Fruit fly (Drosophila melanogaster) whole organism, prepupa: ENCODE data around the gene CG43658.

Source experiments
- Blimp-1 ChIP-seq: fragments of 200-800 bp; sonication (Bioruptor generic); optimal IDR thresholded peaks from 3 replicates; lab custom pipeline; 2017; ENCODE audit warnings: missing biosample characterization, missing genetic modification characterization, mild to moderate bottlenecking, moderate library complexity, missing genetic modification reagents
- CG10631 ChIP-seq: fragments of 200-800 bp; sonication (Bioruptor generic); optimal IDR thresholded peaks from 2 replicates; lab custom pipeline; 2016; ENCODE audit warnings: missing biosample characterization, missing genetic modification characterization
- CG10669 ChIP-seq: fragments of 200-800 bp; sonication (Bioruptor generic); optimal IDR thresholded peaks from 3 replicates; lab custom pipeline; 2018; ENCODE audit warnings: missing biosample characterization, mild to moderate bottlenecking, missing genetic modification characterization, moderate library complexity
- CG11294 ChIP-seq: fragments of 200-800 bp; sonication (Bioruptor generic); IDR thresholded peaks from 2 replicates; pipeline ENCODE4 v1.3.6; 2022; ENCODE audit warnings: missing biosample characterization, missing genetic modification characterization
- CG11902 ChIP-seq: fragments of 200-800 bp; sonication (Bioruptor generic); optimal IDR thresholded peaks from 3 replicates; lab custom pipeline; 2016; ENCODE audit warnings: missing biosample characterization, missing genetic modification characterization
- CG15336 ChIP-seq: fragments of 200-800 bp; sonication (Bioruptor generic); IDR thresholded peaks from 2 replicates; pipeline ENCODE4 v1.3.6; 2022; ENCODE audit warnings: missing biosample characterization, missing genetic modification characterization
- CG1621 ChIP-seq: fragments of 200-800 bp; sonication (Bioruptor generic); optimal IDR thresholded peaks from 3 replicates; lab custom pipeline; 2018; ENCODE audit warnings: missing biosample characterization, mild to moderate bottlenecking, missing genetic modification characterization
- CG31627 ChIP-seq: fragments of 200-800 bp; sonication (Bioruptor generic); optimal IDR thresholded peaks from 3 replicates; lab custom pipeline; 2016; ENCODE audit warnings: missing biosample characterization, missing genetic modification characterization
- CG32006 ChIP-seq: fragments of 200-800 bp; sonication (Bioruptor generic); optimal IDR thresholded peaks from 3 replicates; lab custom pipeline; 2017; ENCODE audit warnings: missing biosample characterization, mild to moderate bottlenecking, missing genetic modification characterization
- CG34406 ChIP-seq: fragments of 200-800 bp; sonication (Bioruptor generic); optimal IDR thresholded peaks from 3 replicates; lab custom pipeline; 2016; ENCODE audit warnings: missing biosample characterization, missing genetic modification characterization
- CG3919 ChIP-seq: fragments of 200-800 bp; sonication (Bioruptor generic); optimal IDR thresholded peaks from 3 replicates; lab custom pipeline; 2016; ENCODE audit warnings: missing biosample characterization, missing genetic modification characterization
- CG4318 ChIP-seq: fragments of 200-800 bp; sonication (Bioruptor generic); optimal IDR thresholded peaks from 3 replicates; lab custom pipeline; 2017; ENCODE audit warnings: missing biosample characterization, mild to moderate bottlenecking, missing genetic modification characterization
- CG6163 ChIP-seq: fragments of 200-800 bp; sonication (Bioruptor generic); IDR thresholded peaks from 3 replicates; pipeline ENCODE4 v1.3.6; 2022; ENCODE audit warnings: missing biosample characterization, missing genetic modification characterization
- CG6276 ChIP-seq: fragments of 200-800 bp; sonication (Bioruptor generic); optimal IDR thresholded peaks from 2 replicates; lab custom pipeline; 2017; ENCODE audit warnings: missing biosample characterization, mild to moderate bottlenecking, missing genetic modification characterization
- CG7368 ChIP-seq: fragments of 200-800 bp; sonication (Bioruptor generic); optimal IDR thresholded peaks from 3 replicates; lab custom pipeline; 2016; ENCODE audit warnings: missing biosample characterization, missing genetic modification characterization
- CG8119 ChIP-seq: fragments of 200-800 bp; sonication (Bioruptor generic); IDR thresholded peaks from 3 replicates; pipeline ENCODE4 v1.3.6; 2022; ENCODE audit warnings: missing biosample characterization, missing genetic modification characterization
- CG9139 ChIP-seq: fragments of 200-800 bp; sonication (Bioruptor generic); optimal IDR thresholded peaks from 3 replicates; lab custom pipeline; 2017; ENCODE audit warnings: missing biosample characterization, mild to moderate bottlenecking, missing genetic modification characterization
- Eip75B ChIP-seq: fragments of 200-800 bp; sonication (Bioruptor generic); optimal IDR thresholded peaks from 3 replicates; lab custom pipeline; 2016; ENCODE audit warnings: missing biosample characterization, missing genetic modification characterization
- Eip78C ChIP-seq: fragments of 200-800 bp; sonication (Bioruptor generic); peaks from one replicate; lab custom pipeline; 2016; ENCODE audit warnings: missing biosample characterization, missing genetic modification characterization
- Eip93F ChIP-seq: fragments of 200-800 bp; sonication (Bioruptor generic); optimal IDR thresholded peaks from 2 replicates; lab custom pipeline; 2016; ENCODE audit warnings: missing biosample characterization, mild to moderate bottlenecking, missing genetic modification characterization
- Ets21C ChIP-seq: fragments of 200-800 bp; sonication (Bioruptor generic); optimal IDR thresholded peaks from 3 replicates; lab custom pipeline; 2016; ENCODE audit warnings: missing biosample characterization, missing genetic modification characterization
- Ets96B ChIP-seq: fragments of 200-800 bp; optimal IDR thresholded peaks from 2 replicates; lab custom pipeline; 2019; ENCODE audit warnings: missing biosample characterization, mild to moderate bottlenecking, missing genetic modification characterization, moderate library complexity
- Hr39 ChIP-seq: fragments of 200-800 bp; sonication (Bioruptor generic); optimal IDR thresholded peaks from 2 replicates; lab custom pipeline; 2016; ENCODE audit warnings: missing biosample characterization, missing genetic modification characterization
- Hr4 ChIP-seq: fragments of 200-800 bp; sonication (Bioruptor generic); optimal IDR thresholded peaks from 3 replicates; lab custom pipeline; 2016; ENCODE audit warnings: missing biosample characterization, missing genetic modification characterization
- Lpt ChIP-seq: fragments of 200-800 bp; sonication (Bioruptor generic); optimal IDR thresholded peaks from 3 replicates; lab custom pipeline; 2016; ENCODE audit warnings: missing biosample characterization, missing genetic modification characterization
- Met ChIP-seq: fragments of 200-800 bp; sonication (Bioruptor generic); optimal IDR thresholded peaks from 3 replicates; lab custom pipeline; 2016; ENCODE audit warnings: missing biosample characterization, missing genetic modification characterization
- Smox ChIP-seq: fragments of 200-800 bp; sonication (Bioruptor generic); optimal IDR thresholded peaks from 3 replicates; lab custom pipeline; 2016; ENCODE audit warnings: missing biosample characterization, missing genetic modification characterization
- achi ChIP-seq: fragments of 200-800 bp; sonication (Bioruptor generic); optimal IDR thresholded peaks from 3 replicates; lab custom pipeline; 2016; ENCODE audit warnings: missing biosample characterization, missing genetic modification characterization
- acj6 ChIP-seq: fragments of 200-800 bp; sonication (Bioruptor generic); optimal IDR thresholded peaks from 3 replicates; lab custom pipeline; 2016; ENCODE audit warnings: missing biosample characterization, missing genetic modification characterization
- dac ChIP-seq: fragments of 200-800 bp; sonication (Bioruptor generic); optimal IDR thresholded peaks from 2 replicates; lab custom pipeline; 2017; ENCODE audit warnings: missing biosample characterization, mild to moderate bottlenecking, missing genetic modification characterization
- eg ChIP-seq: fragments of 200-800 bp; sonication (Bioruptor generic); IDR thresholded peaks from 3 replicates; pipeline ENCODE4 v1.3.6; 2022; ENCODE audit warnings: missing biosample characterization, missing genetic modification characterization
- esn ChIP-seq: fragments of 200-800 bp; sonication (Bioruptor generic); optimal IDR thresholded peaks from 2 replicates; lab custom pipeline; 2016; ENCODE audit warnings: missing biosample characterization, mild to moderate bottlenecking, missing genetic modification characterization, moderate library complexity
- fd59A ChIP-seq: fragments of 200-800 bp; sonication (Bioruptor generic); optimal IDR thresholded peaks from 2 replicates; lab custom pipeline; 2017; ENCODE audit warnings: missing biosample characterization, mild to moderate bottlenecking, missing genetic modification characterization, missing genetic modification reagents
- fd85E ChIP-seq: fragments of 200-800 bp; sonication (Bioruptor generic); optimal IDR thresholded peaks from 3 replicates; lab custom pipeline; 2016; ENCODE audit warnings: missing biosample characterization, missing genetic modification characterization
- lz ChIP-seq: fragments of 200-800 bp; sonication (Bioruptor generic); optimal IDR thresholded peaks from 3 replicates; lab custom pipeline; 2016; ENCODE audit warnings: missing biosample characterization, missing genetic modification characterization
- net ChIP-seq: fragments of 200-800 bp; sonication (Bioruptor generic); optimal IDR thresholded peaks from 3 replicates; lab custom pipeline; 2016; ENCODE audit warnings: missing biosample characterization, missing genetic modification characterization
- salr ChIP-seq, 2 experiments: fragments of 200-800 bp; sonication (Bioruptor generic); optimal IDR thresholded peaks; 3 replicates each; lab custom pipeline; 2016 to 2018; ENCODE audit warnings: missing biosample characterization in 2 of 2, missing genetic modification characterization in 2 of 2, mild to moderate bottlenecking in 1 of 2
- spab ChIP-seq: fragments of 200-800 bp; sonication (Bioruptor generic); optimal IDR thresholded peaks from 2 replicates; lab custom pipeline; 2017; ENCODE audit warnings: missing biosample characterization, mild to moderate bottlenecking, missing genetic modification characterization, missing genetic modification reagents
- ss ChIP-seq, 2 experiments: fragments of 200-800 bp; sonication (Bioruptor generic); optimal IDR thresholded peaks; 2 replicates in 1 of 2; 3 replicates in 1 of 2; lab custom pipeline; 2017 to 2018; ENCODE audit warnings: mild to moderate bottlenecking in 2 of 2, missing biosample characterization in 2 of 2, missing genetic modification characterization in 2 of 2, moderate library complexity in 1 of 2
- svp ChIP-seq: fragments of 200-800 bp; sonication (Bioruptor generic); peaks from one replicate; lab custom pipeline; 2016; ENCODE audit warnings: missing biosample characterization, missing genetic modification characterization
- vri ChIP-seq: fragments of 200-800 bp; sonication (Bioruptor generic); optimal IDR thresholded peaks from 3 replicates; lab custom pipeline; 2016; ENCODE audit warnings: missing biosample characterization, mild to moderate bottlenecking, missing genetic modification characterization

Gene CG43658

DNA sequence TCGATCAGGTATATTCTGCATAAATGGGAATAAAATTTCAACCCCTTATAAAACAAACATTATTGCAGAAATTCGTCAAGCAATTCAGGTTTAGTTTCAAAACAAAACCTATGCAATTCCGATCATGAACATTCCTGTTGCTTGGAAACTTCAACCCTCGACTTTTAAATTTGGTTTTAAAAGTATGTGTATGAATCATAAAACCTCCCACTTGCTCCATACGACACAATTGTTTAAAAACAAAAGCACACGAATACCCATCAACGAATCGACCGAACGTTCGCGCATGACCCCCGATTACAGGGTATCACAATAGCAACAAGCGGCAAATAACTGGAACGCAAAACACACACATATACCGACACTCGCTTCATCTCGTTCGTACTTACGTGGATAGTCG lies 17.1 kb upstream of the CG43658 start (continued):
- peak; percentile 23 for TF ChIP-seq fd59A
- peak; percentile 27 for TF ChIP-seq net (GFP tag; lab: Kevin White, UChicago)
- peak; percentile 42 for TF ChIP-seq acj6 (GFP tag; lab: Kevin White, UChicago)
- TF ChIP-seq lz (GFP tag; lab: Kevin White, UChicago), result peak; percentile 28
- TF ChIP-seq Eip78C (GFP tag; lab: Kevin White, UChicago), result peak; percentile 93
- peak; percentile 70 for TF ChIP-seq esn (GFP tag; lab: Kevin White, UChicago)
- TF ChIP-seq CG6163 (GFP tag; lab: Robert Waterston, UW), result peak; percentile 69
- peak in 1 of 2 experiments; percentile 28 for TF ChIP-seq salr (GFP tag; optimal IDR thresholded peaks at IDR 0.05; lab: Kevin White, UChicago)
- peak; percentile 56 for TF ChIP-seq CG31627
- TF ChIP-seq CG8119, result peak; percentile 24; the same call in 1 of the 3 replicates
- no peak for TF ChIP-seq CG11294 (GFP tag; lab: Robert Waterston, UW)
- no peak for TF ChIP-seq CG9139 (GFP tag; lab: Kevin White, UChicago)
- peak; percentile 27 for TF ChIP-seq spab (GFP tag; lab: Kevin White, UChicago)
- TF ChIP-seq CG7368 (GFP tag; lab: Kevin White, UChicago), result peak; percentile 1
- TF ChIP-seq Blimp-1, result no peak
- peak; percentile 61; the same call in 2 of the 3 replicates for TF ChIP-seq eg
- TF ChIP-seq Smox (GFP tag; lab: Kevin White, UChicago), result peak; percentile 50
- TF ChIP-seq Met, result peak; percentile 48
- no peak for TF ChIP-seq CG1621 (tag; lab: Kevin White, UChicago)
- peak; percentile 46 for TF ChIP-seq CG15336 (GFP tag; lab: Robert Waterston, UW)
- peak; percentile 55 for TF ChIP-seq CG10669 (GFP tag; lab: Kevin White, UChicago)

- 0 out of 3 replicates have a peak, but pooled peaks have one; percentile 13 for TF ChIP-seq CG8119
- peak; percentile 50 for TF ChIP-seq svp
- TF ChIP-seq Ets96B, result peak; percentile 0
- peak; percentile 23 for TF ChIP-seq CG34406 (GFP tag; lab: Kevin White, UChicago)
- no peak for TF ChIP-seq CG6276 (GFP tag; lab: Kevin White, UChicago)
- no peak for TF ChIP-seq esn (GFP tag; lab: Kevin White, UChicago)
- TF ChIP-seq acj6 (GFP tag; lab: Kevin White, UChicago), result no peak
These were observed 16.4 kb upstream of the CG43658 start for dm6 chrX:17577356-17577755.

DNA sequence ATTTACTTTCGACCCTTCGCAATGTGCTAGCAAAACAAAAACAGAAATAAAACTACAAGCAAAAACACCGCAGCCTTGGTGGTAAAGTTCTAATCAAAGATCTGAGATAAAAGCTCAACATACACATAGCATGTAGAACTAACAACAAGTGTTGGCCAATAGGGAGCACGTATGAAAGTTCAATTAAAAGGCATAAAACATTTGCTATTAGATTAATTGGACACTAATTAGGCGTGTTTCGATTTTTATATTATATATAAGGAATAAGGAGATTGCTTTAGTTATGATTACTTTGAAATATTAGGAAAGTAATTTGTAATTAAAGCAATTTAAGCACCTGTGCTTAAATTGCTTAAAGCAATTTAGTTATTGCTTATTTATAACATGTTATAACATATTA lies 15.6 kb upstream of the CG43658 start:
- no peak for TF ChIP-seq Ets21C (GFP tag; lab: Kevin White, UChicago)
- no peak for TF ChIP-seq Hr39 (GFP tag; lab: Kevin White, UChicago)
- peak; percentile 30 for TF ChIP-seq Eip78C (GFP tag; lab: Kevin White, UChicago)
- TF ChIP-seq Smox (GFP tag; lab: Kevin White, UChicago), result no peak
- TF ChIP-seq ss (GFP tag; optimal IDR thresholded peaks at IDR 0.05; lab: Kevin White, UChicago), result no peak
- no peak for TF ChIP-seq Blimp-1
- TF ChIP-seq, all 60 proteins: peak for 1

dm6 chrX:17575846-17576245 lies 14.9 kb upstream of the CG43658 start:
- TF ChIP-seq CG11902 (GFP tag; lab: Kevin White, UChicago), result no peak
- TF ChIP-seq eg, result 0 out of 3 replicates have a peak, but pooled peaks have one; percentile 11
- TF ChIP-seq CG32006 (GFP tag; lab: Kevin White, UChicago), result no peak
- peak in 1 of 2 experiments; percentile 21 for TF ChIP-seq ss (GFP tag; optimal IDR thresholded peaks at IDR 0.05; lab: Kevin White, UChicago)
- peak; percentile 60 for TF ChIP-seq svp
- peak; percentile 8 for TF ChIP-seq Eip78C (GFP tag; lab: Kevin White, UChicago)

- TF ChIP-seq dac, result no peak
- peak; percentile 43 for TF ChIP-seq CG4318 (GFP tag; lab: Kevin White, UChicago)
- peak; percentile 54 for TF ChIP-seq Lpt
- peak; percentile 77 for TF ChIP-seq Eip75B (GFP tag; lab: Kevin White, UChicago)
- no peak for TF ChIP-seq fd85E (GFP tag; lab: Kevin White, UChicago)
- TF ChIP-seq Hr39 (GFP tag; lab: Kevin White, UChicago), result peak; percentile 80
- TF ChIP-seq acj6 (GFP tag; lab: Kevin White, UChicago), result peak; percentile 69
- TF ChIP-seq CG31627, result peak; percentile 80
- peak; percentile 55 for TF ChIP-seq CG3919
- TF ChIP-seq Blimp-1, result peak; percentile 54
- peak; percentile 70 for TF ChIP-seq Ets21C (GFP tag; lab: Kevin White, UChicago)
- TF ChIP-seq Met, result peak; percentile 82
- peak; percentile 69 for TF ChIP-seq CG10631
- peak; percentile 71 for TF ChIP-seq achi
- peak; percentile 50 for TF ChIP-seq Hr4 (GFP tag; lab: Kevin White, UChicago)
- peak; percentile 66 for TF ChIP-seq net (GFP tag; lab: Kevin White, UChicago)
- peak; percentile 60 for TF ChIP-seq fd59A
- TF ChIP-seq Smox (GFP tag; lab: Kevin White, UChicago), result peak; percentile 78
- TF ChIP-seq CG9139 (GFP tag; lab: Kevin White, UChicago), result no peak
- no peak for TF ChIP-seq Eip93F
- peak; percentile 38 for TF ChIP-seq vri (GFP tag; lab: Kevin White, UChicago)
These were observed 10.1 kb upstream of the CG43658 start for dm6 chrX:17570912-17571609.
